Worm (Caenorhabditis elegans) whole organism, L4 larva: ENCODE results near the gene C45B2.3.

ENCODE experiments used
- F37D6.2 ChIP-seq: sonication (generic microtip); optimal IDR thresholded peaks from 2 replicates; lab custom pipeline; 2016; ENCODE audit warnings: mild to moderate bottlenecking, missing genetic modification characterization, missing compliant biosample characterization
- T20F7.1 ChIP-seq: fragments of 200-800 bp; sonication (Bioruptor generic); optimal IDR thresholded peaks from 2 replicates; lab custom pipeline; 2018; ENCODE audit warnings: mild to moderate bottlenecking, missing genetic modification characterization, missing compliant biosample characterization
- T26A8.4 ChIP-seq: fragments of 200-800 bp; sonication (Bioruptor generic); IDR thresholded peaks from 2 replicates; pipeline ENCODE4 v1.3.6; 2022; ENCODE audit warnings: missing genetic modification characterization, missing compliant biosample characterization
- Y48G9A.11 ChIP-seq: fragments of 200-800 bp; sonication (Bioruptor generic); IDR thresholded peaks from 2 replicates; pipeline ENCODE4 v1.3.6; 2022; ENCODE audit warnings: missing genetic modification reagents, missing genetic modification characterization, missing compliant biosample characterization
- ZK337.2 ChIP-seq: fragments of 200-800 bp; sonication (Bioruptor generic); IDR thresholded peaks from 2 replicates; pipeline ENCODE4 v1.3.6; 2022; ENCODE audit warnings: missing genetic modification reagents, missing genetic modification characterization, missing compliant biosample characterization
- aha-1 ChIP-seq: fragments of 150-350 bp; peaks from one replicate; lab custom pipeline; 2014; ENCODE audit warnings: missing biosample characterization, missing genetic modification characterization
- ceh-20 ChIP-seq: fragments of 200-800 bp; sonication (Bioruptor generic); IDR thresholded peaks from 2 replicates; pipeline ENCODE4 v1.3.6; 2022; ENCODE audit warnings: missing genetic modification reagents, missing genetic modification characterization, missing compliant biosample characterization
- ceh-62 ChIP-seq: sonication (generic microtip); optimal IDR thresholded peaks from 2 replicates; lab custom pipeline; 2017; ENCODE audit warnings: missing biosample characterization, missing genetic modification characterization
- ceh-82 ChIP-seq: sonication (generic microtip); optimal IDR thresholded peaks from 2 replicates; lab custom pipeline; 2017; ENCODE audit warnings: missing biosample characterization, missing genetic modification characterization
- daf-12 ChIP-seq: fragments of 150-350 bp; optimal IDR thresholded peaks from 2 replicates; lab custom pipeline; 2014; ENCODE audit warnings: missing biosample characterization, missing genetic modification reagents, missing genetic modification characterization
- daf-16 ChIP-seq, 3 experiments: sonication (generic microtip); optimal IDR thresholded peaks; 2 replicates each; lab custom pipeline; 2016 to 2017; ENCODE audit warnings: missing genetic modification characterization in 3 of 3, missing genetic modification reagents in 3 of 3, mild to moderate bottlenecking in 2 of 3, missing compliant biosample characterization in 2 of 3, missing biosample characterization in 1 of 3, moderate library complexity in 1 of 3
- daf-8 ChIP-seq: fragments of 200-800 bp; sonication (Bioruptor generic); IDR thresholded peaks from 2 replicates; pipeline ENCODE4 v1.3.6; 2022; ENCODE audit warnings: missing genetic modification characterization, missing compliant biosample characterization
- dmd-8 ChIP-seq: fragments of 200-800 bp; sonication (Bioruptor generic); IDR thresholded peaks from 2 replicates; pipeline ENCODE4 v1.3.6; 2022; ENCODE audit warnings: missing genetic modification characterization, missing compliant biosample characterization
- dve-1 ChIP-seq: sonication (generic microtip); optimal IDR thresholded peaks from 2 replicates; lab custom pipeline; 2017; ENCODE audit warnings: antibody characterized with exemption, mild to moderate bottlenecking, missing genetic modification characterization, missing compliant biosample characterization; ENCODE audit not compliant: insufficient read depth
- hif-1 ChIP-seq, 2 experiments: sonication (generic microtip); optimal IDR thresholded peaks; 2 replicates each; lab custom pipeline; 2016 to 2017; ENCODE audit warnings: missing compliant biosample characterization in 2 of 2, missing genetic modification characterization in 2 of 2, missing genetic modification reagents in 2 of 2, missing genotype in 2 of 2, mild to moderate bottlenecking in 1 of 2
- hlh-11 ChIP-seq: fragments of 200-800 bp; sonication (Bioruptor generic); optimal IDR thresholded peaks from 2 replicates; lab custom pipeline; 2018; ENCODE audit warnings: mild to moderate bottlenecking, missing genetic modification characterization, missing compliant biosample characterization
- lim-7 ChIP-seq: fragments of 200-800 bp; sonication (Bioruptor generic); IDR thresholded peaks from 2 replicates; pipeline ENCODE4 v1.3.6; 2022; ENCODE audit warnings: missing genetic modification characterization, missing compliant biosample characterization
- madf-9 ChIP-seq: fragments of 200-800 bp; sonication (Bioruptor generic); conservative IDR thresholded peaks from 2 replicates; pipeline ENCODE4 v1.3.6; 2022; ENCODE audit warnings: missing genetic modification reagents, missing genetic modification characterization, missing compliant biosample characterization
- mdl-1 ChIP-seq, 2 experiments: fragments of 150-350 bp in 1 of 2; sonication (generic microtip) in 1 of 2; optimal IDR thresholded peaks; 2 replicates each; lab custom pipeline; 2014 to 2017; ENCODE audit warnings: missing biosample characterization in 2 of 2, missing genetic modification characterization in 2 of 2
- mdt-29 ChIP-seq: fragments of 200-800 bp; sonication (Bioruptor generic); IDR thresholded peaks from 2 replicates; pipeline ENCODE4 v1.3.6; 2022; ENCODE audit warnings: missing genetic modification reagents, missing genetic modification characterization, missing compliant biosample characterization
- mxl-2 ChIP-seq: fragments of 200-800 bp; sonication (Bioruptor generic); conservative IDR thresholded peaks from 2 replicates; pipeline ENCODE4 v1.3.6; 2022; ENCODE audit warnings: missing genetic modification reagents, missing genetic modification characterization, missing compliant biosample characterization
- nhr-11 ChIP-seq: fragments of 150-350 bp; optimal IDR thresholded peaks from 2 replicates; lab custom pipeline; 2014; ENCODE audit warnings: missing biosample characterization, missing genetic modification characterization
- nhr-25 ChIP-seq: sonication (generic microtip); optimal IDR thresholded peaks from 2 replicates; lab custom pipeline; 2017; ENCODE audit warnings: missing genetic modification characterization, mild to moderate bottlenecking, missing compliant biosample characterization, antibody characterized with exemption, moderate library complexity, borderline replicate concordance; ENCODE audit not compliant: insufficient read depth
- nhr-28 ChIP-seq: fragments of 150-350 bp; optimal IDR thresholded peaks from 2 replicates; lab custom pipeline; 2014; ENCODE audit warnings: missing biosample characterization, missing genetic modification characterization
- nhr-42 ChIP-seq: fragments of 200-800 bp; sonication (Bioruptor generic); IDR thresholded peaks from 2 replicates; pipeline ENCODE4 v1.3.6; 2022; ENCODE audit warnings: missing genetic modification characterization, missing compliant biosample characterization
- pqm-1 ChIP-seq: sonication (generic microtip); optimal IDR thresholded peaks from 2 replicates; lab custom pipeline; 2017; ENCODE audit warnings: missing biosample characterization, missing genetic modification characterization
- saeg-2 ChIP-seq: fragments of 200-800 bp; sonication (Bioruptor generic); IDR thresholded peaks from 2 replicates; pipeline ENCODE4 v1.3.6; 2022; ENCODE audit warnings: missing genetic modification reagents, missing genetic modification characterization, missing compliant biosample characterization
- sdz-12 ChIP-seq: fragments of 200-800 bp; sonication (Bioruptor generic); optimal IDR thresholded peaks from 2 replicates; lab custom pipeline; 2018; ENCODE audit warnings: mild to moderate bottlenecking, missing genetic modification characterization, missing compliant biosample characterization
- set-16 ChIP-seq: fragments of 200-800 bp; sonication (Bioruptor generic); IDR thresholded peaks from 2 replicates; pipeline ENCODE4 v1.3.6; 2022; ENCODE audit warnings: missing genetic modification reagents, missing genetic modification characterization, missing compliant biosample characterization
- snpc-4 ChIP-seq: fragments of 150-350 bp; optimal IDR thresholded peaks from 2 replicates; lab custom pipeline; 2014; ENCODE audit warnings: missing biosample characterization, missing genetic modification characterization
- spr-1 ChIP-seq: sonication (generic microtip); optimal IDR thresholded peaks from 2 replicates; lab custom pipeline; 2016; ENCODE audit warnings: mild to moderate bottlenecking, missing genetic modification characterization, missing compliant biosample characterization
- unc-39 ChIP-seq: sonication (generic microtip); optimal IDR thresholded peaks from 2 replicates; lab custom pipeline; 2017; ENCODE audit warnings: missing biosample characterization, missing genetic modification characterization
- unc-62 ChIP-seq, 3 experiments: fragments of 150-350 bp in 1 of 3; sonication (generic microtip); optimal IDR thresholded peaks in 2 of 3; peaks in 1 of 3; 1 replicate in 1 of 3; 2 replicates in 2 of 3; lab custom pipeline; 2014 to 2017; ENCODE audit warnings: missing biosample characterization in 3 of 3, missing genetic modification characterization in 3 of 3, missing genetic modification reagents in 3 of 3, missing genotype in 1 of 3
- zip-11 ChIP-seq: fragments of 200-800 bp; sonication (Bioruptor generic); IDR thresholded peaks from 2 replicates; pipeline ENCODE4 v1.3.6; 2022; ENCODE audit warnings: missing genetic modification characterization, missing compliant biosample characterization

C45B2.3 gene

ce11 chrX:6100395-6101099 lies 17.8 kb downstream of the C45B2.3 start (continued):
- TF ChIP-seq nhr-28 (peak; percentile 65), madf-9 (no peak), dve-1 (tag; lab: Kevin White, UChicago) (peak; percentile 21), F37D6.2 (no peak), daf-16 (GFP tag; optimal IDR thresholded peaks at IDR 0.05; lab: Kevin White, UChicago) (no peak), daf-16 (tag; optimal IDR thresholded peaks at IDR 0.05; lab: Kevin White, UChicago) (peak; percentile 22), mdt-29 (no peak), nhr-25 (no peak), T26A8.4 (GFP tag; lab: Robert Waterston, UW) (no peak), nhr-42 (GFP tag; lab: Robert Waterston, UW) (no peak), nhr-11 (tag; lab: Kevin White, UChicago) (no peak), ceh-62 (tag; lab: Kevin White, UChicago) (no peak), hlh-11 (tag; lab: Kevin White, UChicago) (peak; percentile 13), Y48G9A.11 (GFP tag; lab: Robert Waterston, UW) (no peak), dmd-8 (no peak), ceh-20 (no peak), mxl-2 (GFP tag; lab: Robert Waterston, UW) (no peak), daf-8 (GFP tag; lab: Robert Waterston, UW) (no peak), ZK337.2 (GFP tag; lab: Robert Waterston, UW) (no peak), pqm-1 (tag; lab: Kevin White, UChicago) (no peak), unc-39 (tag; lab: Kevin White, UChicago) (no peak), spr-1 (no peak), zip-11 (GFP tag; lab: Robert Waterston, UW) (no peak), lim-7 (GFP tag; lab: Robert Waterston, UW) (no peak)
- TF ChIP-seq, all 104 proteins: peak for 8

DNA sequence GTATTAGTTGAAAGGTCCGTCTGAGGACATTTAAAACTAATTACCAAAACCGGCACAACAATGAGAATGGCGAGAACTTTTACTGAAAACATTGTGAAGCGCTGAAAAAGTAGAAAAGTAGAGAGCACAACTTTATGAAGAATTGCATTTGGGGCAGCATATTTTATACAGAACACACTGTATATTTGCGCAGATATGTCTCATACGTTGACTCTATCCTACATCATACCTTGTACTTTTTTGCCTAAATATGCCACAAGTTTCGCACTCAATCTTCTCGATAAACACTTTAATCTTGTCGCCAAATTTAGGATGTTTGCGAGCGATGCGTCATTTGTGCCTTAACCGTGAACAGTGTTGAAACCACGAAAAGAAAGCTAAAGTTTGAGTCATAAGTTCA lies 20.5 kb downstream of the C45B2.3 start, which contains the start of gene C15H9.11:
TSS of gene C15H9.11 (minus strand) at position 101 of the 400 bp plus-strand sequence.
- no peak for TF ChIP-seq mdt-29
- TF ChIP-seq daf-8 (GFP tag; lab: Robert Waterston, UW), result no peak
- TF ChIP-seq ZK337.2 (GFP tag; lab: Robert Waterston, UW), result no peak
- TF ChIP-seq mdl-1 (tag; optimal IDR thresholded peaks at IDR 0.05; lab: Kevin White, UChicago), result no peak
- no peak for TF ChIP-seq nhr-42 (GFP tag; lab: Robert Waterston, UW)
- TF ChIP-seq daf-12 (tag; lab: Kevin White, UChicago), result no peak
- TF ChIP-seq hif-1 (tag; optimal IDR thresholded peaks at IDR 0.05; lab: Kevin White, UChicago), result no peak
- no peak for TF ChIP-seq sdz-12 (GFP tag; lab: Kevin White, UChicago)
- no peak for TF ChIP-seq T20F7.1
- no peak for TF ChIP-seq set-16 (GFP tag; lab: Robert Waterston, UW)
- no peak for TF ChIP-seq ceh-62 (tag; lab: Kevin White, UChicago)
- TF ChIP-seq snpc-4, result no peak
- TF ChIP-seq madf-9, result no peak
- TF ChIP-seq saeg-2 (GFP tag; lab: Robert Waterston, UW), result no peak

DNA sequence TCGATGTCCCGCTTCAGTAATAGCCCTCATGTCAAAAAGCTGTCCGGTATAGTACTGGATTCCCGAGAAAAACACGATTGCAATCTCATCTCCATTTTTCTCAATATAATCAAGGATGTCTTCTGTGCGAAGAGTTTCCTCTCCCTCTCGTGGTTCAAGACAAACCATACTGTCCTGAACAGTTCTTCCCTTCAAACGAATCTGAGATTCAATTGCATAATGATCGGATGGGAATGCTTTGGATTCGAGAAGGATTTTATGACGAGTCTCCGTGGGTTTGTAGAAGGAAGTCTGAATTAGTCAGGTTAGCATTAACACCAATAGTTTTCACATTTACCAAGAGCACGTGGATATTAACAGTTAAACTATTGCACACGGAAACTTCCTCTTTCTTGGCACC lies 25.2 kb downstream of the C45B2.3 start:
- TF ChIP-seq ceh-82 (tag; lab: Kevin White, UChicago), result no peak
- TF ChIP-seq unc-62 (GFP tag; optimal IDR thresholded peaks at IDR 0.05 in 1 of 2; lab: Kevin White, UChicago), result peak in 1 of 2 experiments; percentile 93
- no peak for TF ChIP-seq unc-62 (tag; optimal IDR thresholded peaks at IDR 0.05; lab: Kevin White, UChicago)
- peak; percentile 31 for TF ChIP-seq aha-1 (tag; lab: Kevin White, UChicago)
